Worm (Caenorhabditis elegans) whole organism, late embryonic: ENCODE results near the gene H35N09.2.

ENCODE experiments used
- C38D4.7 ChIP-seq: fragments of 200-800 bp; sonication (Bioruptor generic); optimal IDR thresholded peaks from 2 replicates; lab custom pipeline; 2018; ENCODE audit warnings: mild to moderate bottlenecking, missing genetic modification characterization, moderate library complexity, missing compliant biosample characterization
- K02D7.2 ChIP-seq: sonication (generic microtip); optimal IDR thresholded peaks from 2 replicates; lab custom pipeline; 2017; ENCODE audit warnings: mild to moderate bottlenecking, missing genetic modification characterization, missing compliant biosample characterization
- Y22D7AL.16 ChIP-seq: sonication (generic microtip); optimal IDR thresholded peaks from 2 replicates; lab custom pipeline; 2016; ENCODE audit warnings: missing genetic modification characterization, missing compliant biosample characterization
- ahr-1 ChIP-seq: sonication (generic microtip); optimal IDR thresholded peaks from 2 replicates; lab custom pipeline; 2016; ENCODE audit warnings: missing genetic modification characterization, missing compliant biosample characterization
- ceh-2 ChIP-seq: sonication (generic microtip); optimal IDR thresholded peaks from 2 replicates; lab custom pipeline; 2016; ENCODE audit warnings: missing genotype, missing genetic modification characterization, missing compliant biosample characterization
- ceh-22 ChIP-seq: sonication (generic microtip); optimal IDR thresholded peaks from 2 replicates; lab custom pipeline; 2017; ENCODE audit warnings: missing biosample characterization, missing genetic modification characterization
- ceh-24 ChIP-seq: sonication (generic microtip); optimal IDR thresholded peaks from 2 replicates; lab custom pipeline; 2016; ENCODE audit warnings: mild to moderate bottlenecking, missing genetic modification characterization, missing compliant biosample characterization
- ceh-34 ChIP-seq: sonication (generic microtip); optimal IDR thresholded peaks from 2 replicates; lab custom pipeline; 2016; ENCODE audit warnings: mild to moderate bottlenecking, missing genetic modification characterization, missing compliant biosample characterization
- ceh-45 ChIP-seq: fragments of 200-800 bp; sonication (Bioruptor generic); IDR thresholded peaks from 2 replicates; pipeline ENCODE4 v1.3.6; 2022; ENCODE audit warnings: missing genetic modification reagents, missing genetic modification characterization, missing compliant biosample characterization
- ceh-6 ChIP-seq: fragments of 200-800 bp; sonication (Bioruptor generic); optimal IDR thresholded peaks from 2 replicates; lab custom pipeline; 2018; ENCODE audit warnings: mild to moderate bottlenecking, missing genetic modification characterization, missing compliant biosample characterization
- che-1 ChIP-seq: sonication (generic microtip); optimal IDR thresholded peaks from 2 replicates; lab custom pipeline; 2016; ENCODE audit warnings: mild to moderate bottlenecking, missing genetic modification characterization, missing compliant biosample characterization
- dve-1 ChIP-seq: sonication (generic microtip); optimal IDR thresholded peaks from 2 replicates; lab custom pipeline; 2017; ENCODE audit warnings: antibody characterized with exemption, mild to moderate bottlenecking, missing genetic modification characterization, missing compliant biosample characterization
- elt-4 ChIP-seq: sonication (generic microtip); optimal IDR thresholded peaks from 2 replicates; lab custom pipeline; 2016; ENCODE audit warnings: missing genetic modification characterization, missing compliant biosample characterization
- ets-4 ChIP-seq: sonication (generic microtip); optimal IDR thresholded peaks from 2 replicates; lab custom pipeline; 2016; ENCODE audit warnings: missing genetic modification characterization, missing compliant biosample characterization
- eyg-1 ChIP-seq: sonication (generic microtip); optimal IDR thresholded peaks from 2 replicates; lab custom pipeline; 2016; ENCODE audit warnings: missing genotype, missing genetic modification characterization, missing compliant biosample characterization
- fax-1 ChIP-seq: sonication (generic microtip); optimal IDR thresholded peaks from 2 replicates; lab custom pipeline; 2016; ENCODE audit warnings: missing genotype, missing genetic modification characterization, missing compliant biosample characterization
- fkh-10 ChIP-seq: fragments of 150-350 bp; optimal IDR thresholded peaks from 2 replicates; lab custom pipeline; 2014; ENCODE audit warnings: missing biosample characterization, missing genetic modification reagents, missing genetic modification characterization
- fkh-6 ChIP-seq: sonication (generic microtip); optimal IDR thresholded peaks from 2 replicates; lab custom pipeline; 2016; ENCODE audit warnings: missing genetic modification characterization, missing compliant biosample characterization
- gmeb-2 ChIP-seq: sonication (generic microtip); optimal IDR thresholded peaks from 2 replicates; lab custom pipeline; 2016; ENCODE audit warnings: missing genetic modification characterization, inconsistent platforms, missing compliant biosample characterization
- hlh-13 ChIP-seq: fragments of 200-800 bp; sonication (Bioruptor generic); optimal IDR thresholded peaks from 2 replicates; lab custom pipeline; 2018; ENCODE audit warnings: mild to moderate bottlenecking, missing genetic modification characterization, missing compliant biosample characterization
- hlh-30 ChIP-seq: sonication (generic microtip); optimal IDR thresholded peaks from 2 replicates; lab custom pipeline; 2017; ENCODE audit warnings: antibody characterized with exemption, missing genetic modification characterization, missing compliant biosample characterization; ENCODE audit not compliant: insufficient read depth
- hlh-6 ChIP-seq: sonication (generic microtip); optimal IDR thresholded peaks from 2 replicates; lab custom pipeline; 2016; ENCODE audit warnings: missing genotype, missing genetic modification characterization, missing compliant biosample characterization
- lin-11 ChIP-seq: fragments of 200-800 bp; sonication (Bioruptor generic); optimal IDR thresholded peaks from 2 replicates; lab custom pipeline; 2018; ENCODE audit warnings: mild to moderate bottlenecking, missing genetic modification characterization, missing compliant biosample characterization
- madf-2 ChIP-seq: sonication (generic microtip); optimal IDR thresholded peaks from 2 replicates; lab custom pipeline; 2017; ENCODE audit warnings: missing genetic modification characterization, missing compliant biosample characterization
- nhr-11 ChIP-seq: fragments of 150-350 bp; optimal IDR thresholded peaks from 2 replicates; lab custom pipeline; 2014; ENCODE audit warnings: missing biosample characterization, missing genetic modification characterization
- nhr-232 ChIP-seq: sonication (generic microtip); optimal IDR thresholded peaks from 2 replicates; lab custom pipeline; 2016; ENCODE audit warnings: missing genetic modification characterization, missing compliant biosample characterization
- odd-2 ChIP-seq: sonication (generic microtip); optimal IDR thresholded peaks from 2 replicates; lab custom pipeline; 2017; ENCODE audit warnings: antibody characterized with exemption, mild to moderate bottlenecking, missing genetic modification characterization, missing compliant biosample characterization
- pha-2 ChIP-seq: sonication (generic microtip); optimal IDR thresholded peaks from 2 replicates; lab custom pipeline; 2017; ENCODE audit warnings: mild to moderate bottlenecking, missing genetic modification characterization, missing compliant biosample characterization
- pqm-1 ChIP-seq: sonication (generic microtip); optimal IDR thresholded peaks from 2 replicates; lab custom pipeline; 2016; ENCODE audit warnings: missing genetic modification characterization, missing compliant biosample characterization
- pros-1 ChIP-seq: fragments of 150-350 bp; optimal IDR thresholded peaks from 2 replicates; lab custom pipeline; 2014; ENCODE audit warnings: missing biosample characterization, missing genetic modification reagents, missing genetic modification characterization
- sox-2 ChIP-seq: fragments of 200-800 bp; sonication (Bioruptor generic); IDR thresholded peaks from 2 replicates; pipeline ENCODE4 v1.3.6; 2022; ENCODE audit warnings: missing genetic modification reagents, missing genetic modification characterization, missing compliant biosample characterization
- sox-4 ChIP-seq: sonication (generic microtip); optimal IDR thresholded peaks from 2 replicates; lab custom pipeline; 2017; ENCODE audit warnings: mild to moderate bottlenecking, missing genetic modification characterization, inconsistent platforms, missing compliant biosample characterization
- tbx-2 ChIP-seq: sonication (generic microtip); optimal IDR thresholded peaks from 2 replicates; lab custom pipeline; 2016; ENCODE audit warnings: missing genetic modification characterization, missing compliant biosample characterization
- ttx-3 ChIP-seq: sonication (generic microtip); optimal IDR thresholded peaks from 2 replicates; lab custom pipeline; 2016; ENCODE audit warnings: missing genetic modification reagents, missing genetic modification characterization, missing compliant biosample characterization
- unc-86 ChIP-seq: sonication (generic microtip); optimal IDR thresholded peaks from 2 replicates; lab custom pipeline; 2016; ENCODE audit warnings: missing genetic modification characterization, missing compliant biosample characterization
- zip-5 ChIP-seq: sonication (generic microtip); optimal IDR thresholded peaks from 2 replicates; lab custom pipeline; 2016; ENCODE audit warnings: missing genetic modification characterization, missing compliant biosample characterization
- ztf-16 ChIP-seq: sonication (generic microtip); optimal IDR thresholded peaks from 2 replicates; lab custom pipeline; 2017; ENCODE audit warnings: missing genetic modification characterization, missing compliant biosample characterization

The H35N09.2 gene

DNA sequence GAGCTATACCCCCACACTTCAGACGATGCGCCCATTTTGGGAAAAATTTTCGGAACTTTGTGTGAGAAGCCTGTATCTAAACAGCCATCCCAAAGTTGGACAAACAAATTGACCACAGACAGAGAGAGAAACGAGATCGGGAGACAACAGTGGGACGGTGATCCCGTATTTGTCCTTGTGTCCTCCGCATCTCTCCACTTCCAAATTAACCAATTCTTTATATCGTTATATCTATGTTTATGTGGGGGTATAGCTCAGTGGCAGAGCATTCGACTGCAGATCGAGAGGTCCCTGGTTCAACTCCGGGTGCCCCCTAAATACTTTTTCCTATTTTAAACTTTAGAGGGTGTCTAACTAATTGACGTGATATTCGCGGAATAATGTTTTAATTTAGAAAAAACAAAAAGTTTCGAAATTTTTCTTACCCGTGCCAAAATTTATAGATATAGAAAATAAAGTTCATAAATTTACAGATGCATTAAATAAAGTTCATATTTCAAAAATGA, 33.9 kb upstream of the H35N09.2 start (continued):
- TF ChIP-seq tbx-2 (peak; percentile 43), unc-86 (tag; lab: Kevin White, UChicago) (no peak), fkh-6 (tag; lab: Kevin White, UChicago) (peak; percentile 63), pha-2 (peak; percentile 78), ceh-45 (GFP tag; lab: Robert Waterston, UW) (peak; percentile 23; the same call in 1 of the 2 replicates), dve-1 (tag; lab: Kevin White, UChicago) (no peak), ahr-1 (tag; lab: Kevin White, UChicago) (no peak), sox-2 (peak; percentile 55), ceh-6 (GFP tag; lab: Kevin White, UChicago) (peak; percentile 63), ceh-22 (tag; lab: Kevin White, UChicago) (no peak), zip-5 (tag; lab: Kevin White, UChicago) (peak; percentile 38), ttx-3 (peak; percentile 48)
- TF ChIP-seq, all 69 proteins: peak for 26

DNA sequence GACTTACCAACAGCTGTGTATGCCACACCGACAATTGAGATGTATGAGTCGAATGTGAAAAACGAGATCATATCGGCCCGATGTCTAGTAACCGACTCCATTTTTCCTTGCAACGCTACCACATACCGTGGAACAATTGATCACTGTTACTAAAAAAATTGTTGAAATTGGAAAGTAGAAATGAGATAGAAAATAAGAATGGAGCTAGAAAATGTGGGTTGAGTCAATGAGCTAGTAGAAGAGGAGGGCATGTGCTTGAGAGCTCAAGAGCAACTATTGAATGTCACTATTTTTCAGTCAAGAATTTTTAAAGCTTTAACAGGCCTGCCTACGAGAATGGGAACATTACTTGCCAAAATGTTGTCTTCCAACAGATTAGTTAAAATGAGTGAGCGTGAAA, 20.2 kb upstream of the H35N09.2 start, which contains the start of gene K01A12.3:
TSS of gene K01A12.3 (minus strand) at position 101 of the 400 bp plus-strand sequence.
- TF ChIP-seq fkh-10 (no peak), C38D4.7 (GFP tag; lab: Kevin White, UChicago) (no peak), pqm-1 (tag; lab: Kevin White, UChicago) (no peak), sox-4 (tag; lab: Kevin White, UChicago) (no peak), che-1 (no peak), elt-4 (no peak), sox-2 (no peak), gmeb-2 (tag; lab: Kevin White, UChicago) (no peak), ceh-34 (tag; lab: Kevin White, UChicago) (no peak), ztf-16 (tag; lab: Kevin White, UChicago) (no peak)

DNA sequence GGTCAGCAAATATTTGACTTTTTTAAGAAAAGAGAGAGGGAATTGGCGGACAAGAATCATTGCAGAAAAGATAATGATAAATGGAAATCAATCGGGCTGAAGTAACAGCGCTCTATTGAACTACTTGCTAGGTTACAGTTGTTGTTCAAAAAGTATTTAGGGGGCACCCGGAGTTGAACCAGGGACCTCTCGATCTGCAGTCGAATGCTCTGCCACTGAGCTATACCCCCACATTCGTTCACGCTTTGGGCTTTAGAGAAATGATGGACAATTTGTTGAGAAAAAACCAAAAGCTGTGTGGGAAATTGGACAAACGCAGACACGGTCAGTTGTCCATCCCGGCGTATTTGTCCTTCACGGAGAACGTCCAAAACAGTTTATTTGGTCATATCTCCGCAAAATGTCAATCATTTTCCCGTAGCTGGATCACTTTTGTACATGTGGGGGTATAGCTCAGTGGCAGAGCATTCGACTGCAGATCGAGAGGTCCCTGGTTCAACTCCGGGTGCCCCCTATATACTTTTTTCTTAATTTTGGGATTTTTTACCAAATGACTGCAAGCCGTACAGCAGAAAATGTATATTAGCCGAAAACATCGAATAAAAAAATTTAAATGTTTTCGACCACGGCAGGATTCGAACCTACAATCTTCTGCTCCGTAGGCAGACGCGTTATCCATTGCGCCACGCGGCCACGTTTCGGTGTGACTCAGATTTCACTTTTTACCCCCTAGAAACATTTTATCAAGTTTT, 19.2 kb upstream of the H35N09.2 start:
- peak; percentile 16 for TF ChIP-seq ceh-6 (GFP tag; lab: Kevin White, UChicago)
- no peak for TF ChIP-seq odd-2 (tag; lab: Kevin White, UChicago)
- peak; percentile 31 for TF ChIP-seq C38D4.7 (GFP tag; lab: Kevin White, UChicago)
- TF ChIP-seq Y22D7AL.16, result no peak
- no peak for TF ChIP-seq nhr-11 (tag; lab: Kevin White, UChicago)
- TF ChIP-seq, all 69 proteins: peak for 2

DNA sequence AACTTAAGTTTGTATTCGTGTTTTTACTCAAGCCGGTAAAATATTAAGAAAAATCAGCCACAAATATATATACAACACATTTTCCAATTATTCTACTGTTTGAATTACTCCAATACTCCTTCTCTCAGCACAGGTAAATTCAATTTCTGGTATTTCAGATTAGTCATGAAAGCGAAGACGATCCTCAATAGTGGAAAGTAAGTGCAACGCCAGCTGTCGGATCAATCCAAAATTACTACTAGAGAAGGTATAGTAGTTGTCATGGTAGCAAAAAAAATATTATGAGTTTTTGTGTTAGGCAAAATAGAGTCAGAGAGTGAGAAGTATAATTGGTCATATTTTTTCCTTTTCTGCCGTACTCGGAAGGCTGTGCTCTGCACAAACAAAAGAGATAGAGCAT, 8.2 kb upstream of the H35N09.2 start, which contains the start of gene K01A12.2:
TSS of gene K01A12.2 (plus strand) at position 301 of the 400 bp plus-strand sequence.
- TF ChIP-seq ceh-24, result no peak
- no peak for TF ChIP-seq hlh-6 (tag; lab: Kevin White, UChicago)
- TF ChIP-seq eyg-1, result no peak
- TF ChIP-seq pros-1 (tag; lab: Kevin White, UChicago), result no peak
- no peak for TF ChIP-seq hlh-13 (GFP tag; lab: Kevin White, UChicago)
- no peak for TF ChIP-seq nhr-232 (tag; lab: Kevin White, UChicago)
- no peak for TF ChIP-seq K02D7.2
- no peak for TF ChIP-seq ceh-2
- no peak for TF ChIP-seq lin-11 (tag; lab: Kevin White, UChicago)
- TF ChIP-seq ahr-1 (tag; lab: Kevin White, UChicago), result no peak

DNA sequence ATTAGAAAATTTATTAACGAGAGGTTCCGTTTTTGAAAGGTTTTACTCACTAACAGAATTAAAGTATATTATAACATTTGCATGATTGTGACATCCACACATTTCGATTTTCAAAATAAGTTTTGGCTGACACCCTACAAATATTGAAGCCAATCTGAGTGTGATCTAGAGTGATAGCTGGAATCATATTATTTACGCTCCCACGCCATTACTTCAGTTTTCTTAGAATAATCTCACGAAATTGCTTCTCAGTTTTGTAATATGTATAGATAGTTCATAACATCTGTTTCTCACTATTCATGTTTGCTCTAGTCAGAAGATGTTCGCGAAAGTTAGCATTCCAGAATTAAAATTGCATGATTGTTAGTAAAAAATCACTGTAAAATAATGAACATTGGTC, 7.4 kb upstream of the H35N09.2 start:
- no peak for TF ChIP-seq ets-4 (tag; lab: Kevin White, UChicago)
- no peak for TF ChIP-seq fax-1
- no peak for TF ChIP-seq hlh-30
- TF ChIP-seq pqm-1 (tag; lab: Kevin White, UChicago), result no peak
- TF ChIP-seq hlh-6 (tag; lab: Kevin White, UChicago), result no peak
- no peak for TF ChIP-seq madf-2 (tag; lab: Kevin White, UChicago)
- TF ChIP-seq hlh-13 (GFP tag; lab: Kevin White, UChicago), result no peak
- TF ChIP-seq fkh-6 (tag; lab: Kevin White, UChicago), result no peak
